Fruit fly (Drosophila melanogaster) whole organism, embryonic: ENCODE results near the gene Mvb12.

Experiments used
- ATbp ChIP-seq: fragments of 200-800 bp; sonication (Bioruptor generic); optimal IDR thresholded peaks from 2 replicates; lab custom pipeline; 2017; ENCODE audit warnings: missing biosample characterization, mild to moderate bottlenecking, missing genetic modification characterization, missing genetic modification reagents
- Adf1 ChIP-seq: fragments of 200-800 bp; sonication (Bioruptor generic); IDR thresholded peaks from 2 replicates; pipeline ENCODE4 v1.3.6; 2022; ENCODE audit warnings: missing biosample characterization, missing genetic modification characterization
- B-H1 ChIP-seq: fragments of 200-800 bp; sonication (Bioruptor generic); IDR thresholded peaks from 3 replicates; pipeline ENCODE4 v1.3.6; 2022; ENCODE audit warnings: missing biosample characterization, missing genetic modification characterization
- Blimp-1 ChIP-seq: fragments of 200-800 bp; sonication (Bioruptor generic); optimal IDR thresholded peaks from 3 replicates; lab custom pipeline; 2018; ENCODE audit warnings: missing biosample characterization, missing genetic modification characterization, mild to moderate bottlenecking, moderate library complexity, missing genetic modification reagents
- BtbVII ChIP-seq: fragments of 200-800 bp; sonication (Bioruptor generic); optimal IDR thresholded peaks from 3 replicates; lab custom pipeline; 2017; ENCODE audit warnings: missing biosample characterization, mild to moderate bottlenecking, missing genetic modification characterization
- C15 ChIP-seq: fragments of 200-800 bp; sonication (Bioruptor generic); IDR thresholded peaks from 3 replicates; pipeline ENCODE4 v1.3.6; 2022; ENCODE audit warnings: missing biosample characterization, missing genetic modification characterization
- CG1024 ChIP-seq: fragments of 200-800 bp; sonication (Bioruptor generic); IDR thresholded peaks from 2 replicates; pipeline ENCODE4 v1.3.6; 2022; ENCODE audit warnings: missing biosample characterization, missing genetic modification characterization
- CG10543 ChIP-seq: fragments of 200-800 bp; sonication (Bioruptor generic); optimal IDR thresholded peaks from 3 replicates; lab custom pipeline; 2017; ENCODE audit warnings: missing biosample characterization, mild to moderate bottlenecking, missing genetic modification characterization, moderate library complexity
- CG11723 ChIP-seq: fragments of 200-800 bp; sonication (Bioruptor generic); optimal IDR thresholded peaks from 2 replicates; lab custom pipeline; 2017; ENCODE audit warnings: missing biosample characterization, mild to moderate bottlenecking, missing genetic modification characterization
- CG12104 ChIP-seq: fragments of 200-800 bp; sonication (Bioruptor generic); optimal IDR thresholded peaks from 3 replicates; lab custom pipeline; 2016; ENCODE audit warnings: missing biosample characterization, missing genetic modification characterization
- CG1233 ChIP-seq: fragments of 200-800 bp; sonication (Bioruptor generic); optimal IDR thresholded peaks from 4 replicates; lab custom pipeline; 2018; ENCODE audit warnings: missing biosample characterization, mild to moderate bottlenecking, missing genetic modification characterization
- CG13894 ChIP-seq: fragments of 200-800 bp; sonication (Bioruptor generic); optimal IDR thresholded peaks from 3 replicates; lab custom pipeline; 2018; ENCODE audit warnings: missing biosample characterization, mild to moderate bottlenecking, missing genetic modification characterization, moderate library complexity
- CG1647 ChIP-seq: fragments of 200-800 bp; sonication (Bioruptor generic); optimal IDR thresholded peaks from 3 replicates; lab custom pipeline; 2016; ENCODE audit warnings: missing biosample characterization, missing genetic modification characterization
- CG17612 ChIP-seq: fragments of 200-800 bp; sonication (Bioruptor generic); IDR thresholded peaks from 2 replicates; pipeline ENCODE4 v1.3.6; 2022; ENCODE audit warnings: missing biosample characterization, missing genetic modification characterization
- CG2116 ChIP-seq: fragments of 200-800 bp; sonication (Bioruptor generic); optimal IDR thresholded peaks from 3 replicates; lab custom pipeline; 2018; ENCODE audit warnings: missing biosample characterization, mild to moderate bottlenecking, missing genetic modification characterization
- CG2129 ChIP-seq: fragments of 200-800 bp; sonication (Bioruptor generic); IDR thresholded peaks from 2 replicates; pipeline ENCODE4 v1.3.6; 2022; ENCODE audit warnings: missing biosample characterization, missing genetic modification characterization; ENCODE audit not compliant: partially characterized antibody
- CG2199 ChIP-seq: fragments of 200-800 bp; sonication (Bioruptor generic); IDR thresholded peaks from 3 replicates; pipeline ENCODE4 v1.3.6; 2022; ENCODE audit warnings: missing biosample characterization, missing genetic modification characterization
- CG2889 ChIP-seq: fragments of 200-800 bp; sonication (Bioruptor generic); IDR thresholded peaks from 3 replicates; pipeline ENCODE4 v1.3.6; 2022; ENCODE audit warnings: missing biosample characterization, missing genetic modification characterization
- CG3281 ChIP-seq: fragments of 200-800 bp; sonication (Bioruptor generic); optimal IDR thresholded peaks from 3 replicates; lab custom pipeline; 2017; ENCODE audit warnings: missing biosample characterization, mild to moderate bottlenecking, missing genetic modification characterization
- CG4404 ChIP-seq: fragments of 200-800 bp; sonication (Bioruptor generic); IDR thresholded peaks from 2 replicates; pipeline ENCODE4 v1.3.6; 2022; ENCODE audit warnings: missing biosample characterization, missing genetic modification characterization
- CG6689 ChIP-seq: fragments of 200-800 bp; sonication (Bioruptor generic); IDR thresholded peaks from 2 replicates; pipeline ENCODE4 v1.3.6; 2022; ENCODE audit warnings: missing biosample characterization, missing genetic modification characterization
- CG6791 ChIP-seq: fragments of 200-800 bp; sonication (Bioruptor generic); IDR thresholded peaks from 3 replicates; pipeline ENCODE4 v1.3.6; 2022; ENCODE audit warnings: missing biosample characterization, missing genetic modification characterization; ENCODE audit not compliant: partially characterized antibody
- CG6854 ChIP-seq: fragments of 200-800 bp; sonication (Bioruptor generic); optimal IDR thresholded peaks from 3 replicates; lab custom pipeline; 2017; ENCODE audit warnings: missing biosample characterization, mild to moderate bottlenecking, missing genetic modification characterization
- CG7839 ChIP-seq: fragments of 200-800 bp; sonication (Bioruptor generic); optimal IDR thresholded peaks from 3 replicates; lab custom pipeline; 2018; ENCODE audit warnings: missing biosample characterization, mild to moderate bottlenecking, missing genetic modification characterization, moderate library complexity
- CG8359 ChIP-seq: fragments of 200-800 bp; sonication (Bioruptor generic); optimal IDR thresholded peaks from 2 replicates; lab custom pipeline; 2017; ENCODE audit warnings: missing biosample characterization, mild to moderate bottlenecking, missing genetic modification characterization, borderline replicate concordance
- CG9876 ChIP-seq: fragments of 200-800 bp; sonication (Bioruptor generic); optimal IDR thresholded peaks from 2 replicates; lab custom pipeline; 2016; ENCODE audit warnings: missing biosample characterization, missing genetic modification characterization
- CG9932 ChIP-seq: fragments of 200-800 bp; sonication (Bioruptor generic); IDR thresholded peaks from 2 replicates; pipeline ENCODE4 v1.3.6; 2022; ENCODE audit warnings: missing biosample characterization, missing genetic modification characterization
- Elba2 ChIP-seq: fragments of 200-800 bp; sonication (Bioruptor generic); optimal IDR thresholded peaks from 3 replicates; lab custom pipeline; 2016; ENCODE audit warnings: missing biosample characterization, missing genetic modification characterization
- HLHmδ ChIP-seq: fragments of 200-800 bp; sonication (Bioruptor generic); optimal IDR thresholded peaks from 2 replicates; lab custom pipeline; 2018; ENCODE audit warnings: missing biosample characterization, mild to moderate bottlenecking, missing genetic modification characterization, moderate library complexity
- MESR4 ChIP-seq: fragments of 200-800 bp; sonication (Bioruptor generic); optimal IDR thresholded peaks from 2 replicates; lab custom pipeline; 2018; ENCODE audit warnings: missing biosample characterization, mild to moderate bottlenecking, missing genetic modification characterization, moderate library complexity
- Mrtf ChIP-seq: fragments of 200-800 bp; sonication (Bioruptor generic); IDR thresholded peaks from 3 replicates; pipeline ENCODE4 v1.3.6; 2022; ENCODE audit warnings: missing biosample characterization, missing genetic modification characterization
- Opbp ChIP-seq: fragments of 200-800 bp; sonication (Bioruptor generic); IDR thresholded peaks from 3 replicates; pipeline ENCODE4 v1.3.6; 2022; ENCODE audit warnings: missing biosample characterization, missing genetic modification characterization; ENCODE audit not compliant: partially characterized antibody
- Sin3A ChIP-seq: fragments of >200 bp; optimal IDR thresholded peaks from 2 replicates; lab custom pipeline; 2018
- Sry-δ ChIP-seq: fragments of 200-800 bp; sonication (Bioruptor generic); optimal IDR thresholded peaks from 2 replicates; lab custom pipeline; 2016; ENCODE audit warnings: missing biosample characterization, missing genetic modification characterization
- ato ChIP-seq: fragments of 200-800 bp; sonication (Bioruptor generic); IDR thresholded peaks from 2 replicates; pipeline ENCODE4 v1.3.6; 2022; ENCODE audit warnings: missing biosample characterization, missing genetic modification characterization; ENCODE audit not compliant: partially characterized antibody
- eyg ChIP-seq: fragments of 200-800 bp; sonication (Bioruptor generic); optimal IDR thresholded peaks from 3 replicates; lab custom pipeline; 2016; ENCODE audit warnings: missing biosample characterization, missing genetic modification characterization
- h ChIP-seq: fragments of >200 bp; optimal IDR thresholded peaks from 2 replicates; lab custom pipeline; 2017
- ham ChIP-seq: fragments of 200-800 bp; sonication (Bioruptor generic); IDR thresholded peaks from 2 replicates; pipeline ENCODE4 v1.3.6; 2022; ENCODE audit warnings: missing biosample characterization, missing genetic modification characterization
- hbn ChIP-seq: fragments of 200-800 bp; sonication (Bioruptor generic); IDR thresholded peaks from 2 replicates; pipeline ENCODE4 v1.3.6; 2022; ENCODE audit warnings: missing biosample characterization, missing genetic modification characterization; ENCODE audit not compliant: partially characterized antibody
- hkb ChIP-seq, 2 experiments: fragments of 200-800 bp in 1 of 2; fragments of >200 bp in 1 of 2; sonication (Bioruptor generic) in 1 of 2; IDR thresholded peaks in 1 of 2; optimal IDR thresholded peaks in 1 of 2; 2 replicates each; pipeline versions ENCODE4 v1.3.6 to Lab custom; 2017 to 2022; ENCODE audit warnings: missing biosample characterization in 1 of 2, missing genetic modification characterization in 1 of 2
- nom ChIP-seq: fragments of 200-800 bp; sonication (Bioruptor generic); optimal IDR thresholded peaks from 2 replicates; lab custom pipeline; 2017; ENCODE audit warnings: missing biosample characterization, missing genetic modification characterization, mild to moderate bottlenecking, moderate library complexity, missing genetic modification reagents
- org-1 ChIP-seq: fragments of 200-800 bp; sonication (Bioruptor generic); optimal IDR thresholded peaks from 2 replicates; lab custom pipeline; 2017; ENCODE audit warnings: missing biosample characterization, missing genetic modification characterization
- pb ChIP-seq: fragments of 200-800 bp; sonication (Bioruptor generic); optimal IDR thresholded peaks from 3 replicates; lab custom pipeline; 2016; ENCODE audit warnings: missing biosample characterization, missing genetic modification characterization
- sd ChIP-seq: fragments of 200-800 bp; sonication (Bioruptor generic); optimal IDR thresholded peaks from 3 replicates; lab custom pipeline; 2018; ENCODE audit warnings: missing biosample characterization, mild to moderate bottlenecking, missing genetic modification characterization, moderate library complexity
- shn ChIP-seq: fragments of 200-800 bp; sonication (Bioruptor generic); optimal IDR thresholded peaks from 3 replicates; lab custom pipeline; 2016; ENCODE audit warnings: missing biosample characterization, missing genetic modification characterization
- toy ChIP-seq: fragments of 200-800 bp; sonication (Bioruptor generic); IDR thresholded peaks from 2 replicates; pipeline ENCODE4 v1.3.6; 2022; ENCODE audit warnings: missing biosample characterization, missing genetic modification characterization
- unpg ChIP-seq: fragments of 200-800 bp; sonication (Bioruptor generic); optimal IDR thresholded peaks from 3 replicates; lab custom pipeline; 2018; ENCODE audit warnings: missing biosample characterization, mild to moderate bottlenecking, missing genetic modification characterization, moderate library complexity
- usp ChIP-seq: fragments of >200 bp; optimal IDR thresholded peaks from 2 replicates; lab custom pipeline; 2017; ENCODE audit warnings: missing biosample characterization, missing genetic modification characterization

Gene Mvb12

dm6 chrX:18090333-18090732, 10.8 kb downstream of the Mvb12 start, which contains the start of gene Swt1 (continued):
- TF ChIP-seq ATbp (GFP tag; lab: Kevin White, UChicago): no peak
- TF ChIP-seq Elba2 (GFP tag; lab: Kevin White, UChicago): no peak
- TF ChIP-seq CG1024 (GFP tag; lab: Robert Waterston, UW): no peak
- TF ChIP-seq CG4404 (GFP tag; lab: Robert Waterston, UW): no peak
- TF ChIP-seq org-1: no peak
- no peak for TF ChIP-seq h (lab: Kevin White, UChicago)
- TF ChIP-seq BtbVII (GFP tag; lab: Kevin White, UChicago): no peak
- no peak for TF ChIP-seq Sin3A (lab: Kevin White, UChicago)
- no peak for TF ChIP-seq CG2199 (GFP tag; lab: Robert Waterston, UW)
- TF ChIP-seq CG1647 (GFP tag; lab: Kevin White, UChicago): no peak
- TF ChIP-seq Opbp (GFP tag; lab: Robert Waterston, UW): peak; percentile 91
- TF ChIP-seq nom (GFP tag; lab: Kevin White, UChicago): no peak
- TF ChIP-seq CG2129 (GFP tag; lab: Robert Waterston, UW): peak; percentile 63
- TF ChIP-seq usp: no peak
- TF ChIP-seq CG10543: no peak
- no peak for TF ChIP-seq hkb (optimal IDR thresholded peaks at IDR 0.05; lab: Kevin White, UChicago)
- peak; percentile 7; the same call in 1 of the 2 replicates for TF ChIP-seq hkb (GFP tag; IDR thresholded peaks at IDR 0.05; lab: Robert Waterston, UW)
- peak; percentile 39 for TF ChIP-seq CG2116 (GFP tag; lab: Kevin White, UChicago)
- no peak for TF ChIP-seq CG13894
- peak; percentile 81 for TF ChIP-seq Sry-δ (GFP tag; lab: Kevin White, UChicago)
- TF ChIP-seq CG3281 (GFP tag; lab: Kevin White, UChicago): no peak
- peak; percentile 78 for TF ChIP-seq ato (GFP tag; lab: Robert Waterston, UW)
- TF ChIP-seq CG12104 (GFP tag; lab: Kevin White, UChicago): no peak
- TF ChIP-seq CG11723 (GFP tag; lab: Kevin White, UChicago): no peak
- TF ChIP-seq CG2889 (GFP tag; lab: Robert Waterston, UW): no peak
- TF ChIP-seq CG9876 (GFP tag; lab: Kevin White, UChicago): no peak
- TF ChIP-seq CG7839 (tag; lab: Kevin White, UChicago): no peak
- no peak for TF ChIP-seq CG6689 (GFP tag; lab: Robert Waterston, UW)
- TF ChIP-seq Blimp-1 (GFP tag; lab: Kevin White, UChicago): no peak
- no peak for TF ChIP-seq CG1233 (GFP tag; lab: Kevin White, UChicago)
- TF ChIP-seq Adf1 (GFP tag; lab: Robert Waterston, UW): no peak
- TF ChIP-seq HLHmδ (GFP tag; lab: Kevin White, UChicago): no peak
- peak; percentile 95 for TF ChIP-seq CG6791 (GFP tag; lab: Robert Waterston, UW)
- TF ChIP-seq eyg (GFP tag; lab: Kevin White, UChicago): no peak
- TF ChIP-seq CG17612 (GFP tag; lab: Robert Waterston, UW): no peak
- no peak for TF ChIP-seq CG6854 (GFP tag; lab: Kevin White, UChicago)
- TF ChIP-seq pb (GFP tag; lab: Kevin White, UChicago): no peak
- no peak for TF ChIP-seq CG8359 (GFP tag; lab: Kevin White, UChicago)
- TF ChIP-seq C15 (GFP tag; lab: Robert Waterston, UW): no peak
- TF ChIP-seq ham (GFP tag; lab: Robert Waterston, UW): no peak
- TF ChIP-seq B-H1 (GFP tag; lab: Robert Waterston, UW): no peak
- TF ChIP-seq toy (GFP tag; lab: Robert Waterston, UW): no peak
- TF ChIP-seq shn (GFP tag; lab: Kevin White, UChicago): no peak
- no peak for TF ChIP-seq Mrtf (GFP tag; lab: Robert Waterston, UW)
- no peak for TF ChIP-seq sd (tag; lab: Kevin White, UChicago)
- TF ChIP-seq MESR4 (GFP tag; lab: Kevin White, UChicago): peak; percentile 71
- 0 out of 2 replicates have a peak, but pooled peaks have one; percentile 28 for TF ChIP-seq CG9932 (GFP tag; lab: Robert Waterston, UW)
- TF ChIP-seq hbn (GFP tag; lab: Robert Waterston, UW): peak; percentile 87
- TF ChIP-seq unpg (GFP tag; lab: Kevin White, UChicago): no peak
